Fruit fly (Drosophila melanogaster) whole organism, embryonic: ENCODE results near the gene CG13138.

ENCODE experiments used
- ATbp ChIP-seq: fragments of 200-800 bp; sonication (Bioruptor generic); optimal IDR thresholded peaks from 2 replicates; lab custom pipeline; 2017; ENCODE audit warnings: missing biosample characterization, mild to moderate bottlenecking, missing genetic modification characterization, missing genetic modification reagents
- CG10565 ChIP-seq: fragments of 200-800 bp; sonication (Bioruptor generic); optimal IDR thresholded peaks from 3 replicates; lab custom pipeline; 2016; ENCODE audit warnings: missing biosample characterization, mild to moderate bottlenecking, missing genetic modification characterization
- CG11398 ChIP-seq: fragments of 200-800 bp; sonication (Bioruptor generic); optimal IDR thresholded peaks from 2 replicates; lab custom pipeline; 2016; ENCODE audit warnings: missing biosample characterization, missing genetic modification characterization
- CG11456 ChIP-seq: fragments of 200-800 bp; sonication (Bioruptor generic); IDR thresholded peaks from 3 replicates; pipeline ENCODE4 v1.3.6; 2022; ENCODE audit warnings: missing biosample characterization, missing genetic modification characterization
- CG11723 ChIP-seq: fragments of 200-800 bp; sonication (Bioruptor generic); optimal IDR thresholded peaks from 2 replicates; lab custom pipeline; 2017; ENCODE audit warnings: missing biosample characterization, mild to moderate bottlenecking, missing genetic modification characterization
- CG13775 ChIP-seq: fragments of 200-800 bp; sonication (Bioruptor generic); optimal IDR thresholded peaks from 3 replicates; lab custom pipeline; 2017; ENCODE audit warnings: missing biosample characterization, mild to moderate bottlenecking, missing genetic modification characterization
- CG14014 ChIP-seq: fragments of 200-800 bp; sonication (Bioruptor generic); IDR thresholded peaks from 2 replicates; pipeline ENCODE4 v1.3.6; 2022; ENCODE audit warnings: missing biosample characterization, missing genetic modification characterization
- CG14710 ChIP-seq: fragments of 200-800 bp; sonication (Bioruptor generic); optimal IDR thresholded peaks from 3 replicates; lab custom pipeline; 2019; ENCODE audit warnings: missing biosample characterization, mild to moderate bottlenecking, missing genetic modification characterization, moderate library complexity
- CG14965 ChIP-seq: fragments of 200-800 bp; sonication (Bioruptor generic); optimal IDR thresholded peaks from 2 replicates; lab custom pipeline; 2016; ENCODE audit warnings: missing biosample characterization, missing genetic modification characterization, borderline replicate concordance
- CG2199 ChIP-seq: fragments of 200-800 bp; sonication (Bioruptor generic); IDR thresholded peaks from 3 replicates; pipeline ENCODE4 v1.3.6; 2022; ENCODE audit warnings: missing biosample characterization, missing genetic modification characterization
- CG30403 ChIP-seq: fragments of 200-800 bp; sonication (Bioruptor generic); optimal IDR thresholded peaks from 3 replicates; lab custom pipeline; 2016; ENCODE audit warnings: missing biosample characterization, missing genetic modification characterization
- CG5180 ChIP-seq: fragments of 200-800 bp; sonication (Bioruptor generic); optimal IDR thresholded peaks from 3 replicates; lab custom pipeline; 2017; ENCODE audit warnings: missing biosample characterization, missing genetic modification characterization, mild to moderate bottlenecking, moderate library complexity, missing genetic modification reagents
- CG6765 ChIP-seq: fragments of 200-800 bp; sonication (Bioruptor generic); optimal IDR thresholded peaks from 3 replicates; lab custom pipeline; 2017; ENCODE audit warnings: missing biosample characterization, mild to moderate bottlenecking, missing genetic modification characterization
- CG8281 ChIP-seq: fragments of 200-800 bp; sonication (Bioruptor generic); optimal IDR thresholded peaks from 2 replicates; lab custom pipeline; 2018; ENCODE audit warnings: missing biosample characterization, mild to moderate bottlenecking, missing genetic modification characterization, moderate library complexity
- CG9817 ChIP-seq: fragments of 200-800 bp; sonication (Bioruptor generic); optimal IDR thresholded peaks from 2 replicates; lab custom pipeline; 2018; ENCODE audit warnings: missing biosample characterization, mild to moderate bottlenecking, missing genetic modification characterization, moderate library complexity
- CG9932 ChIP-seq: fragments of 200-800 bp; sonication (Bioruptor generic); IDR thresholded peaks from 2 replicates; pipeline ENCODE4 v1.3.6; 2022; ENCODE audit warnings: missing biosample characterization, missing genetic modification characterization
- Camta ChIP-seq: fragments of 200-800 bp; sonication (Bioruptor generic); optimal IDR thresholded peaks from 2 replicates; lab custom pipeline; 2016; ENCODE audit warnings: missing biosample characterization, missing genetic modification characterization
- Dfd ChIP-seq, 2 experiments: fragments of >200 bp; optimal IDR thresholded peaks; 2 replicates each; lab custom pipeline; 2017; ENCODE audit warnings: missing biosample characterization in 2 of 2, missing genetic modification characterization in 2 of 2
- Doc2 ChIP-seq: fragments of 200-800 bp; sonication (Bioruptor generic); IDR thresholded peaks from 2 replicates; pipeline ENCODE4 v1.3.6; 2022; ENCODE audit warnings: missing biosample characterization, missing genetic modification characterization
- Ets65A ChIP-seq: fragments of 200-800 bp; sonication (Bioruptor generic); peaks from one replicate; lab custom pipeline; 2016; ENCODE audit warnings: missing biosample characterization, missing genetic modification characterization
- Fer2 ChIP-seq: fragments of 200-800 bp; sonication (Bioruptor generic); optimal IDR thresholded peaks from 2 replicates; lab custom pipeline; 2018; ENCODE audit warnings: missing biosample characterization, mild to moderate bottlenecking, missing genetic modification characterization, moderate library complexity
- HLHmδ ChIP-seq: fragments of 200-800 bp; sonication (Bioruptor generic); optimal IDR thresholded peaks from 2 replicates; lab custom pipeline; 2018; ENCODE audit warnings: missing biosample characterization, mild to moderate bottlenecking, missing genetic modification characterization, moderate library complexity
- Jarid2 ChIP-seq: fragments of 200-800 bp; sonication (Bioruptor generic); optimal IDR thresholded peaks from 3 replicates; lab custom pipeline; 2017; ENCODE audit warnings: mild to moderate bottlenecking, missing biosample characterization, missing genetic modification reagents, missing genetic modification characterization
- NK7.1 ChIP-seq: fragments of 200-800 bp; sonication (Bioruptor generic); optimal IDR thresholded peaks from 3 replicates; lab custom pipeline; 2016; ENCODE audit warnings: missing biosample characterization, missing genetic modification characterization
- Nf-YB ChIP-seq: fragments of 200-800 bp; sonication (Bioruptor generic); optimal IDR thresholded peaks from 3 replicates; lab custom pipeline; 2019; ENCODE audit warnings: missing biosample characterization, mild to moderate bottlenecking, missing genetic modification characterization, moderate library complexity
- Nf-YC ChIP-seq: fragments of 200-800 bp; optimal IDR thresholded peaks from 3 replicates; lab custom pipeline; 2019; ENCODE audit warnings: missing biosample characterization, mild to moderate bottlenecking, missing genetic modification characterization, moderate library complexity
- Poxn ChIP-seq: fragments of 200-800 bp; sonication (Bioruptor generic); IDR thresholded peaks from 2 replicates; pipeline ENCODE4 v1.3.6; 2022; ENCODE audit warnings: missing biosample characterization, missing genetic modification characterization
- Six4 ChIP-seq: fragments of 200-800 bp; sonication (Bioruptor generic); optimal IDR thresholded peaks from 2 replicates; lab custom pipeline; 2016; ENCODE audit warnings: missing biosample characterization, missing genetic modification characterization
- al ChIP-seq: fragments of 200-800 bp; sonication (Bioruptor generic); IDR thresholded peaks from 2 replicates; pipeline ENCODE4 v1.3.6; 2022; ENCODE audit warnings: missing biosample characterization, missing genetic modification characterization
- ap ChIP-seq: fragments of 200-800 bp; sonication (Bioruptor generic); IDR thresholded peaks from 2 replicates; pipeline ENCODE4 v1.3.6; 2022; ENCODE audit warnings: missing biosample characterization, missing genetic modification characterization
- bab2 ChIP-seq: fragments of 200-800 bp; sonication (Bioruptor generic); optimal IDR thresholded peaks from 2 replicates; lab custom pipeline; 2016; ENCODE audit warnings: missing biosample characterization, missing genetic modification characterization
- cato ChIP-seq: fragments of 200-800 bp; sonication (Bioruptor generic); optimal IDR thresholded peaks from 2 replicates; lab custom pipeline; 2016; ENCODE audit warnings: missing biosample characterization, missing genetic modification characterization, borderline replicate concordance
- eve ChIP-seq, 2 experiments: fragments of >200 bp; optimal IDR thresholded peaks; 2 replicates each; lab custom pipeline; 2017; ENCODE audit warnings: missing biosample characterization in 2 of 2, missing genetic modification characterization in 2 of 2
- hb ChIP-seq: fragments of 200-800 bp; sonication (Bioruptor generic); IDR thresholded peaks from 3 replicates; pipeline ENCODE4 v1.3.6; 2022; ENCODE audit warnings: missing biosample characterization, missing genetic modification characterization; ENCODE audit not compliant: partially characterized antibody
- inv ChIP-seq: fragments of 200-800 bp; sonication (Bioruptor generic); IDR thresholded peaks from 2 replicates; pipeline ENCODE4 v1.3.6; 2022; ENCODE audit warnings: missing biosample characterization, missing genetic modification characterization; ENCODE audit not compliant: partially characterized antibody
- lov ChIP-seq, 2 experiments: fragments of 200-800 bp in 1 of 2; fragments of >200 bp in 1 of 2; sonication (Bioruptor generic) in 1 of 2; IDR thresholded peaks in 1 of 2; optimal IDR thresholded peaks in 1 of 2; 2 replicates in 1 of 2; 3 replicates in 1 of 2; pipeline versions ENCODE4 v1.3.6 to Lab custom; 2017 to 2022; ENCODE audit warnings: missing biosample characterization in 1 of 2, missing genetic modification characterization in 1 of 2
- onecut ChIP-seq: fragments of 200-800 bp; sonication (Bioruptor generic); IDR thresholded peaks from 2 replicates; pipeline ENCODE4 v1.3.6; 2022; ENCODE audit warnings: missing biosample characterization, missing genetic modification characterization
- pros ChIP-seq: fragments of 200-800 bp; sonication (Bioruptor generic); optimal IDR thresholded peaks from 3 replicates; lab custom pipeline; 2019; ENCODE audit warnings: missing biosample characterization, mild to moderate bottlenecking, missing genetic modification characterization, moderate library complexity
- sens-2 ChIP-seq: fragments of 200-800 bp; sonication (Bioruptor generic); IDR thresholded peaks from 2 replicates; pipeline ENCODE4 v1.3.6; 2022; ENCODE audit warnings: missing biosample characterization, missing genetic modification characterization
- sima ChIP-seq: fragments of 200-800 bp; sonication (Bioruptor generic); optimal IDR thresholded peaks from 2 replicates; lab custom pipeline; 2016; ENCODE audit warnings: missing biosample characterization, missing genetic modification characterization
- slou ChIP-seq: fragments of 200-800 bp; sonication (Bioruptor generic); optimal IDR thresholded peaks from 3 replicates; lab custom pipeline; 2016; ENCODE audit warnings: missing biosample characterization, missing genetic modification characterization
- sug ChIP-seq: fragments of 200-800 bp; optimal IDR thresholded peaks from 2 replicates; lab custom pipeline; 2019; ENCODE audit warnings: missing biosample characterization, mild to moderate bottlenecking, missing genetic modification characterization, moderate library complexity
- usp ChIP-seq: fragments of >200 bp; optimal IDR thresholded peaks from 2 replicates; lab custom pipeline; 2017; ENCODE audit warnings: missing biosample characterization, missing genetic modification characterization
- wdn ChIP-seq: fragments of 200-800 bp; sonication (Bioruptor generic); IDR thresholded peaks from 2 replicates; pipeline ENCODE4 v1.3.6; 2022; ENCODE audit warnings: missing biosample characterization, missing genetic modification characterization
- zfh1 ChIP-seq: fragments of 200-800 bp; sonication (Bioruptor generic); IDR thresholded peaks from 3 replicates; pipeline ENCODE4 v1.3.6; 2022; ENCODE audit warnings: missing biosample characterization, missing genetic modification characterization

The CG13138 gene

DNA sequence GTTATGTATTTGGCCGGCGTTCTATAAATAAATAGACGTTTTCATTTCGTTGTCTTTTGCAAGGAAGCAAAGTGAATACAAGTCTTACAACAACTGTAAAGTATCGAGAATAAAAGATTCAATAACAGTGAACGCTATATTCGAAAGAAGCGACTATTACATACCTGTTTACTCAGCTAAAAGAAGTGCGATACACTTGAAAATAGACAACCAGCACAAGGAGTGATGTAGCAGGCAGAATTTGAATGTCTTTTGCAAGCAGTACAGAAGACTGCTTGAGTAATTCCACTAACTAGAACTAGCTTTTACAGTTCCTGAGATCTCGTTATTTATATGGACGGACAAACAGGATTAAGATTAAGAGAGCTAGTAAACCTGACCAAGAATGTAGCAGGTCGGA, 3.5 kb downstream of the CG13138 start (continued):
- no peak for TF ChIP-seq Fer2
- no peak for TF ChIP-seq CG30403 (GFP tag; lab: Kevin White, UChicago)
- no peak for TF ChIP-seq CG13775
- TF ChIP-seq wdn (GFP tag; lab: Robert Waterston, UW): no peak
- peak; percentile 22 for TF ChIP-seq CG14710 (tag; lab: Kevin White, UChicago)
- TF ChIP-seq HLHmδ: no peak
- peak; percentile 88; the same call in 2 of the 3 replicates for TF ChIP-seq hb (GFP tag; lab: Robert Waterston, UW)
- no peak for TF ChIP-seq Camta (GFP tag; lab: Kevin White, UChicago)
- TF ChIP-seq CG9932 (GFP tag; lab: Robert Waterston, UW): no peak
- no peak for TF ChIP-seq CG11456 (GFP tag; lab: Robert Waterston, UW)
- no peak for TF ChIP-seq ATbp (GFP tag; lab: Kevin White, UChicago)
- TF ChIP-seq Jarid2 (GFP tag; lab: Kevin White, UChicago): no peak
- no peak for TF ChIP-seq Ets65A
- no peak for TF ChIP-seq lov (optimal IDR thresholded peaks at IDR 0.05; lab: Kevin White, UChicago)
- TF ChIP-seq lov (GFP tag; IDR thresholded peaks at IDR 0.05; lab: Robert Waterston, UW): no peak
- TF ChIP-seq CG10565 (GFP tag; lab: Kevin White, UChicago): no peak
- no peak for TF ChIP-seq zfh1 (GFP tag; lab: Robert Waterston, UW)
- no peak for TF ChIP-seq Doc2 (GFP tag; lab: Robert Waterston, UW)
- TF ChIP-seq CG14014: no peak
- TF ChIP-seq NK7.1 (GFP tag; lab: Kevin White, UChicago): no peak
- no peak for TF ChIP-seq slou (GFP tag; lab: Kevin White, UChicago)
- no peak for TF ChIP-seq cato (GFP tag; lab: Kevin White, UChicago)
- no peak for TF ChIP-seq Poxn (GFP tag; lab: Robert Waterston, UW)
- no peak for TF ChIP-seq sima (GFP tag; lab: Kevin White, UChicago)
- no peak for TF ChIP-seq Six4
- TF ChIP-seq usp (GFP tag; lab: Kevin White, UChicago): no peak
- TF ChIP-seq onecut: no peak
- no peak for TF ChIP-seq CG14965 (GFP tag; lab: Kevin White, UChicago)
- TF ChIP-seq CG9817 (tag; lab: Kevin White, UChicago): no peak
- TF ChIP-seq ap (GFP tag; lab: Robert Waterston, UW): no peak
- no peak for TF ChIP-seq CG11723 (GFP tag; lab: Kevin White, UChicago)
- TF ChIP-seq CG6765 (GFP tag; lab: Kevin White, UChicago): no peak
- TF ChIP-seq CG8281 (tag; lab: Kevin White, UChicago): no peak
- no peak for TF ChIP-seq bab2 (GFP tag; lab: Kevin White, UChicago)
- TF ChIP-seq al (GFP tag; lab: Robert Waterston, UW): no peak
- no peak for TF ChIP-seq pros (GFP tag; lab: Kevin White, UChicago)
- no peak for TF ChIP-seq CG11398
- TF ChIP-seq sens-2 (GFP tag; lab: Robert Waterston, UW): no peak
- TF ChIP-seq Dfd (GFP tag; optimal IDR thresholded peaks at IDR 0.05; lab: Kevin White, UChicago): peak in 1 of 2 experiments; percentile 78
- TF ChIP-seq eve (GFP tag; optimal IDR thresholded peaks at IDR 0.05; lab: Kevin White, UChicago): no peak

DNA sequence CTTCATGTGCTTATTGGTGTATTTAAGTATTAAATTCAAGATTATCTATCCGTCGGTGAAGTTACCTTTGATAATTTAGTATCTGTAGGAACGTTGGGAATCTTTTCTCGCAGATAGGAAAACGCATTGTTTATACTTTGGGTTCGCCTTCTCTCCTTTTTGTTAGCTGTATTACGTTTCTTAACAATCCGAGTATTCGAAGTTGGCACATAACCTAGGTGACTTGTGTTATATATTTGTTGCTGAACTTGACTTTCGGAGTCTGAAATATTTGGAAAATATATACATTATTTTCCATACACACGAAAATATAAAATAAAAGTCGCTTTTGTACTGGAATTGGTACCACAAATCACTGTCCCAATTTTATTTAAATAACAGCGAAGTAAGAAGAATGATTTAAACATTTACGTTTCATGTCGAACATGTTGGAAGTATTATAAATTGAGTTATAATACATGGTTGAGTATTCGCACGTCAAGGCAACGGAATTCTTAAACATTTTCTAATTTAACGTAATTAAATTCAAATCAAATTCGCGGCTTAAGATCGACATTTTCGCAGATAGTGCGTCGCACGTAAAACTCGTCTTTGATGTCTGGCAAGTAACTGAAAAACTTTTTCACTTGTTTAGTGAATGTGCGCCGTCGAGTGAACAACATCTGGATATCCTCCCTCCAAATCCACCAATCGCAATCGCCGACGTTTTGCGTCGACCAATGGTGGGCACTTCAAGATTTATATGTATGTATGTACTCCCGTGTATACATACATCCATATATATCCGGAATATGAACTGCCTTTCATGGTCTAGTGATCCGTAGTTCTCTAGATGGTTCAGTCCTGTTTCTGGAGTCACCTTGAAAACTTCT, 6.8 kb downstream of the CG13138 start, which contains the start of gene Hand:
TSS of gene Hand (minus strand) at position 588 of the 872 bp plus-strand sequence.
- TF ChIP-seq CG5180 (GFP tag; lab: Kevin White, UChicago): peak; percentile 41
- TF ChIP-seq sug (tag; lab: Kevin White, UChicago): no peak
- peak; percentile 96 for TF ChIP-seq Nf-YC (tag; lab: Kevin White, UChicago)
- 0 out of 3 replicates have a peak, but pooled peaks have one; percentile 51 for TF ChIP-seq CG2199 (GFP tag; lab: Robert Waterston, UW)
- TF ChIP-seq inv: no peak
- peak; percentile 17 for TF ChIP-seq Jarid2 (GFP tag; lab: Kevin White, UChicago)
- TF ChIP-seq Nf-YB (GFP tag; lab: Kevin White, UChicago): peak; percentile 95
